Worm (Caenorhabditis elegans) whole organism, L3 larva: ENCODE measurements around the gene cest-12.

Experiments used
- ama-1 ChIP-seq: fragments of 150-350 bp; optimal IDR thresholded peaks from 2 replicates; lab custom pipeline; 2018
- egl-27 ChIP-seq: sonication (generic microtip); optimal IDR thresholded peaks from 4 replicates; lab custom pipeline; 2017; ENCODE audit warnings: missing biosample characterization, missing genetic modification reagents, missing genetic modification characterization
- elt-1 ChIP-seq: fragments of 150-350 bp; optimal IDR thresholded peaks from 2 replicates; lab custom pipeline; 2014; ENCODE audit warnings: missing biosample characterization, missing genetic modification characterization
- mdl-1 ChIP-seq: fragments of 150-350 bp; optimal IDR thresholded peaks from 2 replicates; lab custom pipeline; 2014; ENCODE audit warnings: missing biosample characterization, missing genetic modification characterization
- nhr-23 ChIP-seq: fragments of 150-350 bp; optimal IDR thresholded peaks from 2 replicates; lab custom pipeline; 2014; ENCODE audit warnings: missing biosample characterization, missing genetic modification reagents, missing genetic modification characterization
- pha-4 ChIP-seq: fragments of 150-350 bp; optimal IDR thresholded peaks from 2 replicates; lab custom pipeline; 2014; ENCODE audit warnings: missing biosample characterization, missing genetic modification reagents, missing genetic modification characterization
- unc-62 ChIP-seq: fragments of 150-350 bp; sonication (generic microtip); optimal IDR thresholded peaks from 4 replicates; lab custom pipeline; 2014; ENCODE audit warnings: missing biosample characterization, missing genetic modification reagents, missing genetic modification characterization

cest-12 gene

DNA sequence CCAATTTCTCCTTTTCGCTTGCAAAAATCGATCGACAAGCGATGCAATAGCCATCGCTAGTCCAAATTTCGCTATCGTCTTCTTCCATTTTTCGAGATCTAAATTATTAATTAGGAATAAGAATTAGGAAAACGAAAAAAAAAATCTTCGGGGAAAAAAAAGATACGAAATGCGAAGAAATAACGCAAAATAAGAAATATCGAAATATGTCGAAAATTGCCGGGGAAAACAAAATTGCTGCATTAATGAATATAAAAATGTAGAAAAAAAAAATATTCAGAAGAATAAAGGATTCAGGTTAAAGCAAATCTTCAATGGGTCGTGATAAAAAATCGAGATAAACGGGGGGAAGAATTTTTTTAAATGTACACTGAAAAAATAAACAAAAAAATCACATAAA is 55.1 kb downstream of the cest-12 start, which contains the start of gene Y79H2A.3:
Gene Y79H2A.3 (minus strand): TSS at position 101 of the 400 bp plus-strand sequence.
- TF ChIP-seq elt-1 (tag; lab: Kevin White, UChicago) (no peak), nhr-23 (tag; lab: Kevin White, UChicago) (no peak), mdl-1 (no peak), egl-27 (tag; lab: Kevin White, UChicago) (no peak), ama-1 (lab: Kevin White, UChicago) (no peak), pha-4 (tag; lab: Kevin White, UChicago) (no peak), unc-62 (GFP tag; lab: Kevin White, UChicago) (no peak)
